Worm (Caenorhabditis elegans) whole organism, L1 larva: ENCODE measurements around the gene his-32.

ENCODE experiments used
- aha-1 ChIP-seq: fragments of 150-350 bp; optimal IDR thresholded peaks from 2 replicates; lab custom pipeline; 2014; ENCODE audit warnings: missing biosample characterization, missing genetic modification characterization
- alr-1 ChIP-seq: fragments of 200-800 bp; sonication (Bioruptor generic); optimal IDR thresholded peaks from 2 replicates; lab custom pipeline; 2018; ENCODE audit warnings: borderline replicate concordance, mild to moderate bottlenecking, missing genetic modification characterization, missing compliant biosample characterization
- aly-2 ChIP-seq: fragments of 150-350 bp; optimal IDR thresholded peaks from 2 replicates; lab custom pipeline; 2014; ENCODE audit warnings: missing biosample characterization, missing genetic modification characterization
- ceh-8 ChIP-seq: fragments of 200-800 bp; sonication (Bioruptor generic); optimal IDR thresholded peaks from 2 replicates; lab custom pipeline; 2018; ENCODE audit warnings: mild to moderate bottlenecking, missing genetic modification characterization, moderate library complexity, missing compliant biosample characterization
- ces-1 ChIP-seq: fragments of 150-350 bp; optimal IDR thresholded peaks from 2 replicates; lab custom pipeline; 2014; ENCODE audit warnings: missing biosample characterization, missing genetic modification reagents, missing genetic modification characterization
- dpl-1 ChIP-seq, 3 experiments: fragments of 150-350 bp in 2 of 3; sonication (generic microtip) in 1 of 3; optimal IDR thresholded peaks; 2 replicates each; lab custom pipeline; 2014 to 2017; ENCODE audit warnings: missing biosample characterization in 3 of 3, missing genetic modification characterization in 3 of 3, missing genetic modification reagents in 3 of 3
- dsc-1 ChIP-seq: sonication (generic microtip); optimal IDR thresholded peaks from 2 replicates; lab custom pipeline; 2016; ENCODE audit warnings: mild to moderate bottlenecking, missing genetic modification characterization, missing compliant biosample characterization
- egl-13 ChIP-seq: sonication (generic microtip); optimal IDR thresholded peaks from 2 replicates; lab custom pipeline; 2016; ENCODE audit warnings: missing genotype, missing genetic modification reagents, missing genetic modification characterization, missing compliant biosample characterization
- elt-2 ChIP-seq: sonication (generic microtip); optimal IDR thresholded peaks from 2 replicates; lab custom pipeline; 2016; ENCODE audit warnings: missing genetic modification characterization, mild to moderate bottlenecking, inconsistent platforms, missing compliant biosample characterization, missing genetic modification reagents
- elt-3 ChIP-seq, 6 experiments: fragments of 150-350 bp in 1 of 6; sonication (generic microtip); optimal IDR thresholded peaks; 2 replicates each; lab custom pipeline; 2017 to 2018; ENCODE audit warnings: missing biosample characterization in 6 of 6, missing genetic modification characterization in 6 of 6, inconsistent platforms in 1 of 6
- ets-5 ChIP-seq: fragments of 200-800 bp; sonication (Bioruptor generic); IDR thresholded peaks from 2 replicates; pipeline ENCODE4 v1.3.6; 2022; ENCODE audit warnings: missing genetic modification characterization, missing compliant biosample characterization
- hpl-2 ChIP-seq: fragments of 150-350 bp; optimal IDR thresholded peaks from 2 replicates; lab custom pipeline; 2014; ENCODE audit warnings: missing biosample characterization, missing genetic modification reagents, missing genetic modification characterization
- irx-1 ChIP-seq: sonication (generic microtip); optimal IDR thresholded peaks from 2 replicates; lab custom pipeline; 2016; ENCODE audit warnings: missing genetic modification characterization, missing compliant biosample characterization
- isw-1 ChIP-seq: fragments of 200-800 bp; sonication (Bioruptor generic); IDR thresholded peaks from 2 replicates; pipeline ENCODE4 v1.3.6; 2022; ENCODE audit warnings: missing genetic modification characterization, missing compliant biosample characterization
- jun-1 ChIP-seq: fragments of 150-350 bp; optimal IDR thresholded peaks from 2 replicates; lab custom pipeline; 2014; ENCODE audit warnings: missing biosample characterization, missing genetic modification reagents, missing genetic modification characterization
- lin-14 ChIP-seq: fragments of 200-800 bp; sonication (Bioruptor generic); optimal IDR thresholded peaks from 2 replicates; lab custom pipeline; 2018; ENCODE audit warnings: mild to moderate bottlenecking, missing genetic modification characterization, moderate library complexity, missing compliant biosample characterization
- lin-35 ChIP-seq, 2 experiments: fragments of 150-350 bp; optimal IDR thresholded peaks; 2 replicates each; lab custom pipeline; 2014; ENCODE audit warnings: missing biosample characterization in 2 of 2, missing genetic modification characterization in 2 of 2, missing genetic modification reagents in 2 of 2
- lin-39 ChIP-seq: fragments of 150-350 bp; optimal IDR thresholded peaks from 2 replicates; lab custom pipeline; 2014; ENCODE audit warnings: missing biosample characterization, missing genetic modification reagents, missing genetic modification characterization
- lir-3 ChIP-seq: sonication (generic microtip); optimal IDR thresholded peaks from 2 replicates; lab custom pipeline; 2016; ENCODE audit warnings: mild to moderate bottlenecking, missing genetic modification characterization, moderate library complexity, missing compliant biosample characterization; ENCODE audit not compliant: poor library complexity
- mef-2 ChIP-seq: fragments of 150-350 bp; optimal IDR thresholded peaks from 2 replicates; lab custom pipeline; 2014; ENCODE audit warnings: missing biosample characterization, missing genetic modification characterization
- mep-1 ChIP-seq: fragments of 150-350 bp; optimal IDR thresholded peaks from 2 replicates; lab custom pipeline; 2014; ENCODE audit warnings: missing biosample characterization, missing genetic modification characterization
- nhr-237 ChIP-seq: fragments of 150-350 bp; optimal IDR thresholded peaks from 2 replicates; lab custom pipeline; 2014; ENCODE audit warnings: missing biosample characterization, missing genetic modification characterization
- nhr-85 ChIP-seq: sonication (generic microtip); peaks from one replicate; lab custom pipeline; 2016; ENCODE audit warnings: missing genetic modification characterization, inconsistent platforms, missing compliant biosample characterization
- pqm-1 ChIP-seq: sonication (generic microtip); optimal IDR thresholded peaks from 3 replicates; lab custom pipeline; 2017; ENCODE audit warnings: missing biosample characterization, missing genetic modification characterization
- rnt-1 ChIP-seq: sonication (generic microtip); optimal IDR thresholded peaks from 2 replicates; lab custom pipeline; 2016; ENCODE audit warnings: mild to moderate bottlenecking, missing genetic modification characterization, moderate library complexity, missing compliant biosample characterization
- skn-1 ChIP-seq: fragments of 150-350 bp; optimal IDR thresholded peaks from 2 replicates; lab custom pipeline; 2014; ENCODE audit warnings: missing biosample characterization, missing genetic modification characterization
- sptf-1 ChIP-seq: fragments of 150-350 bp; optimal IDR thresholded peaks from 2 replicates; lab custom pipeline; 2014; ENCODE audit warnings: missing biosample characterization, missing genetic modification characterization
- sup-37 ChIP-seq: fragments of 200-800 bp; sonication (Bioruptor generic); optimal IDR thresholded peaks from 2 replicates; lab custom pipeline; 2018; ENCODE audit warnings: mild to moderate bottlenecking, missing genetic modification characterization, missing compliant biosample characterization
- swsn-7 ChIP-seq: sonication (generic microtip); optimal IDR thresholded peaks from 2 replicates; lab custom pipeline; 2016; ENCODE audit warnings: missing genetic modification characterization, missing compliant biosample characterization
- ztf-11 ChIP-seq, 2 experiments: sonication (generic microtip); optimal IDR thresholded peaks; 2 replicates each; lab custom pipeline; 2016 to 2017; ENCODE audit warnings: missing genetic modification characterization in 2 of 2, missing biosample characterization in 1 of 2, missing compliant biosample characterization in 1 of 2

Gene his-32

DNA sequence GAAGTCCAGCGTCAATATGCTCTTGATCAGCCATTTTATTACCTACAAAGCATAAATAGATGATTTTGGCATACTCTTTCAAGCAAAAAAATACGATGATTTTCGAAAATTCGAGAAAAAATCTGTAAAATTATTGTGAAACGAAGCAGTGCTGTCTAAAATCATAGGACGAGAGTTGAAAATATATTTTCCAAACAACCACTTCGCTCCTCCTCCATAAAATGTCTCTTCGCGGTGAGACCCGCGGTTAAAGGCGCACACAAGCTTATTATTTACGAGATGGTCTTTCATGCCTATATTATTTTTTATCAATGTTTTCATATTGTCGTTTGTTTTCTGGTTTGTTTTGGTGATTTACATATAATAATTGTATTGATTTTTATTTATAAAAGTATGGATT lies 45.2 kb downstream of the his-32 start, which contains the start of gene nap-1 (continued):
- TF ChIP-seq irx-1 (no peak), skn-1 (tag; lab: Kevin White, UChicago) (peak; percentile 77), lir-3 (peak; percentile 21), mep-1 (peak; percentile 74), dsc-1 (tag; lab: Kevin White, UChicago) (peak; percentile 48), dpl-1 (GFP tag; optimal IDR thresholded peaks at IDR 0.05; lab: Kevin White, UChicago) (peak; percentile 59 to 78 (median 72)), swsn-7 (peak; percentile 69), sup-37 (GFP tag; lab: Kevin White, UChicago) (no peak), lin-14 (peak; percentile 84), ztf-11 (tag; optimal IDR thresholded peaks at IDR 0.05; lab: Kevin White, UChicago) (no peak), ceh-8 (GFP tag; lab: Kevin White, UChicago) (no peak), elt-3 (tag; optimal IDR thresholded peaks at IDR 0.05; lab: Kevin White, UChicago) (peak in 2 of 6 experiments; percentile 21 to 78)

DNA sequence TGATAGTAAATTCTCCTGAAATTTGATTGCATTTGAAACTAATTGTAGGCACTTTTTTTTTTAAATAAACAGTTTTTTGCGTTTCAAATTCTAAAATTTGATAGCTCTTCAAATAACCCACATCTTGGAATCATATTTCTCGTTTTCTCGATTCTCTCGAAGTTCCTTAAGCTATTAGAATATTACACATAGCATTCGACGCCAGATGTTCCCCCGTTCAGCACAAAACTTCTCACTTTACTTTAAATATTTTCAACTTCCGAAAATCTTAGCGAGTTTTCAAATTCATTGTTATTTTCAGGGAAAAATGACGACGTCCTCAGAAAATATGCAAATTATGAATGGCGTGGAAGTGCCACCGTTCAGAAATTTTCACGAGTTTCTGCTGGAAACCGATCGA lies 45.6 kb downstream of the his-32 start, which contains the start of gene praf-3:
Gene praf-3, plus strand, starts transcription at position 301 of the 400 bp plus-strand sequence.
- TF ChIP-seq aha-1 (tag; lab: Kevin White, UChicago) (no peak), nhr-85 (tag; lab: Kevin White, UChicago) (no peak), aly-2 (tag; lab: Kevin White, UChicago) (no peak), rnt-1 (tag; lab: Kevin White, UChicago) (no peak), alr-1 (tag; lab: Kevin White, UChicago) (no peak), lin-14 (no peak), sup-37 (GFP tag; lab: Kevin White, UChicago) (no peak), hpl-2 (GFP tag; lab: Kevin White, UChicago) (no peak), ces-1 (no peak), mef-2 (no peak), sptf-1 (tag; lab: Kevin White, UChicago) (no peak), isw-1 (GFP tag; lab: Robert Waterston, UW) (no peak), pqm-1 (tag; lab: Kevin White, UChicago) (no peak), lin-39 (no peak), egl-13 (tag; lab: Kevin White, UChicago) (no peak), nhr-237 (tag; lab: Kevin White, UChicago) (no peak), jun-1 (tag; lab: Kevin White, UChicago) (no peak)
- TF ChIP-seq, all 84 proteins: peak for 0

DNA sequence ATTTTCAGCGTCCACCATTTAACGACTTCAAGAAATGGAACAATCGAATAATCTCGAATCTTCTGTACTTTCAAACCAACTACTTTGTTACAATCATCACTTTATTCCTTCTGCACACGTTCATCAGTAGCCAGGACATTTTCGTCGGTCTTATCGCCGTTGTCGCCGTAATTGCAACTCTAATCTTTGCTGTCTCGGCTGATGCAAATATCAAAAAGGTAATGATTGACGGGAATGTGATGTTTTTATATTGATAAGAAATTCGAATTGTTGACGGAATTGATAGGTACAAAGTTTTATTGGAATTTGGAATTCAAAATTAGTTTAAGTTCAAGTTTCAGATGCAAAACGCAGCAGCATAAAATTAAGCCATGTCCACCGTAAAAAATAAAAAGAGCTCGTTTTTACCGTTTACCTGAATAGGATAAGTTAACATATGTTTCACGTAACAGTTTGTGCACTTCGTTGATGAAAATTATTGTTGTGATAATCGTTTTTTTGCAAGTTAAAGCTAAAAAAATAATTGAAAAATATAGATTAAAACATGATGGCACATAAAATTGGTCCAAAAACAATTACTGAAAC lies 46.3 kb downstream of the his-32 start:
- peak; percentile 75 for TF ChIP-seq pqm-1 (tag; lab: Kevin White, UChicago)
- TF ChIP-seq ets-5 (GFP tag; lab: Robert Waterston, UW): no peak
- peak; percentile 12 for TF ChIP-seq lin-14
- TF ChIP-seq elt-2 (tag; lab: Kevin White, UChicago): peak; percentile 86
- peak in 1 of 2 experiments; percentile 27 for TF ChIP-seq lin-35 (GFP tag; optimal IDR thresholded peaks at IDR 0.05; lab: Kevin White, UChicago)

DNA sequence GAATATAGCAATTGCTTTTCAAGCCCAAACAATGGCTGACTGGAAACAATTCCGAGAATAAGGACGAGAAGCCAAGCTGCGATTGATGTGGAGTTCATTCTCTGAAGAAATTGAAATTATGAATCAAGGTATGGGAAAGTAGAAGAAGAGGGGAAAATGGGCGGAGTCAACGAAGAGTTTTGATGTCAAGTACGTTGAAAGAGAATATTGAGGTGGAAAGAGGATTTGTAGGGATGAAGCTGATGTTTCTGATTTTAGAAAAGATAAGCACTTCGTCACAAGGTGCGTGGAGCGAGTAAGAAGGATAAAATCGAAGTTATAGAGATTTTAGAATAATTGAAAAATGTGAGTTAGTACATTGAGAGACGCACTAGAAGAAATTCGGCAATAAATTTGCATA lies 48.6 kb downstream of the his-32 start, which contains the start of gene D2096.9:
Gene D2096.9, minus strand, starts transcription at position 101 of the 400 bp plus-strand sequence.
- TF ChIP-seq irx-1 (no peak), dsc-1 (tag; lab: Kevin White, UChicago) (peak; percentile 45), lir-3 (no peak)
